Fruit fly (Drosophila melanogaster) whole organism, pupa: ENCODE results near the gene Rack1.

Source experiments
- CG12605 ChIP-seq: fragments of 200-800 bp; sonication (Bioruptor generic); IDR thresholded peaks from 2 replicates; pipeline ENCODE4 v1.3.6; 2022; ENCODE audit warnings: missing biosample characterization, missing genetic modification characterization
- CG13204 ChIP-seq: fragments of 200-800 bp; sonication (Bioruptor generic); optimal IDR thresholded peaks from 2 replicates; lab custom pipeline; 2018; ENCODE audit warnings: missing biosample characterization, mild to moderate bottlenecking, missing genetic modification characterization, moderate library complexity
- CG15710 ChIP-seq: fragments of 200-800 bp; sonication (Bioruptor generic); optimal IDR thresholded peaks from 2 replicates; lab custom pipeline; 2018; ENCODE audit warnings: missing biosample characterization, mild to moderate bottlenecking, missing genetic modification characterization, moderate library complexity
- CG32121 ChIP-seq: fragments of 200-800 bp; sonication (Bioruptor generic); IDR thresholded peaks from 2 replicates; pipeline ENCODE4 v1.3.6; 2022; ENCODE audit warnings: missing biosample characterization, missing genetic modification characterization
- CG4496 ChIP-seq: fragments of 200-800 bp; sonication (Bioruptor generic); IDR thresholded peaks from 3 replicates; pipeline ENCODE4 v1.3.6; 2022; ENCODE audit warnings: missing biosample characterization, missing genetic modification characterization
- CG8159 ChIP-seq: fragments of 200-800 bp; sonication (Bioruptor generic); optimal IDR thresholded peaks from 3 replicates; lab custom pipeline; 2018; ENCODE audit warnings: missing biosample characterization, mild to moderate bottlenecking, missing genetic modification characterization, moderate library complexity
- CG8301 ChIP-seq: fragments of 200-800 bp; sonication (Bioruptor generic); optimal IDR thresholded peaks from 2 replicates; lab custom pipeline; 2018; ENCODE audit warnings: missing biosample characterization, mild to moderate bottlenecking, missing genetic modification characterization
- EcR ChIP-seq: fragments of 200-800 bp; sonication (Bioruptor generic); optimal IDR thresholded peaks from 3 replicates; lab custom pipeline; 2019; ENCODE audit warnings: missing biosample characterization, missing genetic modification characterization, mild to moderate bottlenecking, moderate library complexity, missing genetic modification reagents
- Pif1A ChIP-seq: fragments of 200-800 bp; sonication (Bioruptor generic); optimal IDR thresholded peaks from 3 replicates; lab custom pipeline; 2016; ENCODE audit warnings: missing biosample characterization, missing genetic modification characterization
- Snoo ChIP-seq: fragments of 200-800 bp; sonication (Bioruptor generic); optimal IDR thresholded peaks from 3 replicates; lab custom pipeline; 2017; ENCODE audit warnings: missing biosample characterization, mild to moderate bottlenecking, missing genetic modification characterization, inconsistent platforms
- fd96Ca ChIP-seq: fragments of 200-800 bp; sonication (Bioruptor generic); IDR thresholded peaks from 3 replicates; pipeline ENCODE4 v1.3.6; 2022; ENCODE audit warnings: missing biosample characterization, missing genetic modification characterization
- gl ChIP-seq: fragments of 200-800 bp; sonication (Bioruptor generic); optimal IDR thresholded peaks from 2 replicates; lab custom pipeline; 2018; ENCODE audit warnings: missing biosample characterization, mild to moderate bottlenecking, missing genetic modification characterization

DNA sequence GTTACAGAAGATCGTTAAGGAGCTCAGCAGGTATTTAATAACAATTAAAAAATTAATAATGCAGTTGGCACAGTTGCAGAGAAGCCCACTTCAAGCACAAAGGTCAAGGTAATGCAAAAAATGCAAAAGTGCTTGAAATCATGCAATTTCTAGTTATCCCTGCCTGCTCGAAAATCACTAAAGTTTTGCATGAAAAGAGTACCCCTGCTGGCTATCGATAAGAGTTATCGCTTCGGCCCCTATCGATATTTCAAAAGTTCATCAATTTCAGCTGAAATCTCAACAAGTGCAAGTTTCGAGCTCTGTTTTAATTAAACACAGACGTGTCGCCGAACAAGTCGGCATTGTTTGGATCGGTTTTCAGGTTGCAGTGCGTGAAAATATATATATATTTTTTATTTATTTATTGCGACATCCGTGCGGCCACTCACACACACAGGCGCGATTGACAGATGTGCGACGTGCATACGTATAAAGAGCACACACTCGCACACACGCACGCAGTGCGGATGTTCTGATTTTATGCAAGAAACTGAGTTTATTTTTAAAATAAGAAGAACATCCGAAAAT is 5.8 kb downstream of the Rack1 start:
- TF ChIP-seq gl (no peak), EcR (GFP tag; lab: Kevin White, UChicago) (peak; percentile 60), Pif1A (GFP tag; lab: Kevin White, UChicago) (no peak), CG8159 (tag; lab: Kevin White, UChicago) (peak; percentile 7), CG12605 (GFP tag; lab: Robert Waterston, UW) (peak; percentile 29), CG8301 (tag; lab: Kevin White, UChicago) (no peak), CG13204 (GFP tag; lab: Kevin White, UChicago) (no peak), Snoo (peak; percentile 37), CG4496 (GFP tag; lab: Robert Waterston, UW) (peak; percentile 58; the same call in 2 of the 3 replicates), fd96Ca (GFP tag; lab: Robert Waterston, UW) (peak; percentile 70), CG32121 (GFP tag; lab: Robert Waterston, UW) (peak; percentile 33; the same call in 1 of the 2 replicates), CG15710 (tag; lab: Kevin White, UChicago) (peak; percentile 2)
